Worm (Caenorhabditis elegans) whole organism, L4 larva: ENCODE measurements around the gene act-2.

ENCODE experiments used
- T26A8.4 ChIP-seq: fragments of 200-800 bp; sonication (Bioruptor generic); IDR thresholded peaks from 2 replicates; pipeline ENCODE4 v1.3.6; 2022; ENCODE audit warnings: missing genetic modification characterization, missing compliant biosample characterization
- Y5F2A.4 ChIP-seq: fragments of 200-800 bp; sonication (Bioruptor generic); optimal IDR thresholded peaks from 2 replicates; lab custom pipeline; 2018; ENCODE audit warnings: mild to moderate bottlenecking, missing genetic modification characterization, missing compliant biosample characterization
- Y75B8A.6 ChIP-seq: fragments of 200-800 bp; sonication (Bioruptor generic); IDR thresholded peaks from 2 replicates; pipeline ENCODE4 v1.3.6; 2022; ENCODE audit warnings: missing genetic modification reagents, missing genetic modification characterization, missing compliant biosample characterization
- ZK337.2 ChIP-seq: fragments of 200-800 bp; sonication (Bioruptor generic); IDR thresholded peaks from 2 replicates; pipeline ENCODE4 v1.3.6; 2022; ENCODE audit warnings: missing genetic modification reagents, missing genetic modification characterization, missing compliant biosample characterization
- aha-1 ChIP-seq: fragments of 150-350 bp; peaks from one replicate; lab custom pipeline; 2014; ENCODE audit warnings: missing biosample characterization, missing genetic modification characterization
- ceh-20 ChIP-seq: fragments of 200-800 bp; sonication (Bioruptor generic); IDR thresholded peaks from 2 replicates; pipeline ENCODE4 v1.3.6; 2022; ENCODE audit warnings: missing genetic modification reagents, missing genetic modification characterization, missing compliant biosample characterization
- daf-16 ChIP-seq, 3 experiments: sonication (generic microtip); optimal IDR thresholded peaks; 2 replicates each; lab custom pipeline; 2016 to 2017; ENCODE audit warnings: missing genetic modification characterization in 3 of 3, missing genetic modification reagents in 3 of 3, mild to moderate bottlenecking in 2 of 3, missing compliant biosample characterization in 2 of 3, missing biosample characterization in 1 of 3, moderate library complexity in 1 of 3
- daf-19 ChIP-seq: fragments of 200-800 bp; sonication (Bioruptor generic); conservative IDR thresholded peaks from 2 replicates; pipeline ENCODE4 v1.3.6; 2022; ENCODE audit warnings: missing genetic modification characterization, missing compliant biosample characterization
- dmd-6 ChIP-seq: fragments of 200-800 bp; sonication (Bioruptor generic); IDR thresholded peaks from 2 replicates; pipeline ENCODE4 v1.3.6; 2022; ENCODE audit warnings: missing genetic modification reagents, missing genetic modification characterization, missing compliant biosample characterization
- duxl-1 ChIP-seq: sonication (generic microtip); optimal IDR thresholded peaks from 2 replicates; lab custom pipeline; 2016; ENCODE audit warnings: mild to moderate bottlenecking, missing genetic modification characterization, moderate library complexity, missing compliant biosample characterization; ENCODE audit not compliant: poor library complexity
- dve-1 ChIP-seq: sonication (generic microtip); optimal IDR thresholded peaks from 2 replicates; lab custom pipeline; 2017; ENCODE audit warnings: antibody characterized with exemption, mild to moderate bottlenecking, missing genetic modification characterization, missing compliant biosample characterization; ENCODE audit not compliant: insufficient read depth
- hif-1 ChIP-seq, 2 experiments: sonication (generic microtip); optimal IDR thresholded peaks; 2 replicates each; lab custom pipeline; 2016 to 2017; ENCODE audit warnings: missing compliant biosample characterization in 2 of 2, missing genetic modification characterization in 2 of 2, missing genetic modification reagents in 2 of 2, missing genotype in 2 of 2, mild to moderate bottlenecking in 1 of 2
- hlh-11 ChIP-seq: fragments of 200-800 bp; sonication (Bioruptor generic); optimal IDR thresholded peaks from 2 replicates; lab custom pipeline; 2018; ENCODE audit warnings: mild to moderate bottlenecking, missing genetic modification characterization, missing compliant biosample characterization
- hlh-30 ChIP-seq: sonication (generic microtip); optimal IDR thresholded peaks from 2 replicates; lab custom pipeline; 2017; ENCODE audit warnings: antibody characterized with exemption, mild to moderate bottlenecking, missing genetic modification characterization, missing compliant biosample characterization; ENCODE audit not compliant: insufficient read depth
- jun-1 ChIP-seq: fragments of 150-350 bp; optimal IDR thresholded peaks from 2 replicates; lab custom pipeline; 2014; ENCODE audit warnings: missing biosample characterization, missing genetic modification reagents, missing genetic modification characterization
- lin-13 ChIP-seq: fragments of 150-350 bp; optimal IDR thresholded peaks from 2 replicates; lab custom pipeline; 2014; ENCODE audit warnings: missing biosample characterization, missing genetic modification reagents, missing genetic modification characterization
- lin-15B ChIP-seq: fragments of 150-350 bp; sonication (generic microtip); optimal IDR thresholded peaks from 3 replicates; lab custom pipeline; 2014; ENCODE audit warnings: missing biosample characterization, missing genetic modification characterization
- mdl-1 ChIP-seq, 2 experiments: fragments of 150-350 bp in 1 of 2; sonication (generic microtip) in 1 of 2; optimal IDR thresholded peaks; 2 replicates each; lab custom pipeline; 2014 to 2017; ENCODE audit warnings: missing biosample characterization in 2 of 2, missing genetic modification characterization in 2 of 2
- mxl-2 ChIP-seq: fragments of 200-800 bp; sonication (Bioruptor generic); conservative IDR thresholded peaks from 2 replicates; pipeline ENCODE4 v1.3.6; 2022; ENCODE audit warnings: missing genetic modification reagents, missing genetic modification characterization, missing compliant biosample characterization
- mxl-3 ChIP-seq: fragments of 200-800 bp; sonication (Bioruptor generic); optimal IDR thresholded peaks from 2 replicates; lab custom pipeline; 2018; ENCODE audit warnings: mild to moderate bottlenecking, missing genetic modification characterization, missing compliant biosample characterization
- nhr-10 ChIP-seq: fragments of 150-350 bp; optimal IDR thresholded peaks from 2 replicates; lab custom pipeline; 2014; ENCODE audit warnings: missing biosample characterization, missing genetic modification characterization
- nhr-25 ChIP-seq: sonication (generic microtip); optimal IDR thresholded peaks from 2 replicates; lab custom pipeline; 2017; ENCODE audit warnings: missing genetic modification characterization, mild to moderate bottlenecking, missing compliant biosample characterization, antibody characterized with exemption, moderate library complexity, borderline replicate concordance; ENCODE audit not compliant: insufficient read depth
- nhr-42 ChIP-seq: fragments of 200-800 bp; sonication (Bioruptor generic); IDR thresholded peaks from 2 replicates; pipeline ENCODE4 v1.3.6; 2022; ENCODE audit warnings: missing genetic modification characterization, missing compliant biosample characterization
- nhr-48 ChIP-seq: sonication (generic microtip); optimal IDR thresholded peaks from 2 replicates; lab custom pipeline; 2016; ENCODE audit warnings: mild to moderate bottlenecking, missing genetic modification characterization, missing compliant biosample characterization
- nhr-6 ChIP-seq: fragments of 150-350 bp; optimal IDR thresholded peaks from 2 replicates; lab custom pipeline; 2014; ENCODE audit warnings: missing biosample characterization, missing genetic modification characterization
- nhr-76 ChIP-seq: fragments of 150-350 bp; optimal IDR thresholded peaks from 2 replicates; lab custom pipeline; 2014; ENCODE audit warnings: missing biosample characterization, missing genetic modification characterization
- pha-4 ChIP-seq, 2 experiments: fragments of 150-350 bp in 1 of 2; fragments of 200-800 bp in 1 of 2; sonication (Bioruptor generic) in 1 of 2; IDR thresholded peaks in 1 of 2; optimal IDR thresholded peaks in 1 of 2; 2 replicates each; pipeline versions ENCODE4 v1.3.6 to Lab custom; 2014 to 2022; ENCODE audit warnings: missing genetic modification characterization in 2 of 2, missing genetic modification reagents in 2 of 2, missing biosample characterization in 1 of 2, missing compliant biosample characterization in 1 of 2
- snpc-1.2 ChIP-seq: fragments of 200-800 bp; sonication (Bioruptor generic); IDR thresholded peaks from 2 replicates; pipeline ENCODE4 v1.3.6; 2022; ENCODE audit warnings: missing genetic modification reagents, missing genetic modification characterization, missing compliant biosample characterization
- snpc-4 ChIP-seq: fragments of 150-350 bp; optimal IDR thresholded peaks from 2 replicates; lab custom pipeline; 2014; ENCODE audit warnings: missing biosample characterization, missing genetic modification characterization
- unc-62 ChIP-seq, 3 experiments: fragments of 150-350 bp in 1 of 3; sonication (generic microtip); optimal IDR thresholded peaks in 2 of 3; peaks in 1 of 3; 1 replicate in 1 of 3; 2 replicates in 2 of 3; lab custom pipeline; 2014 to 2017; ENCODE audit warnings: missing biosample characterization in 3 of 3, missing genetic modification characterization in 3 of 3, missing genetic modification reagents in 3 of 3, missing genotype in 1 of 3
- zip-11 ChIP-seq: fragments of 200-800 bp; sonication (Bioruptor generic); IDR thresholded peaks from 2 replicates; pipeline ENCODE4 v1.3.6; 2022; ENCODE audit warnings: missing genetic modification characterization, missing compliant biosample characterization
- ztf-11 ChIP-seq: fragments of 150-350 bp; optimal IDR thresholded peaks from 2 replicates; lab custom pipeline; 2014; ENCODE audit warnings: missing biosample characterization, missing genetic modification characterization

act-2 gene

ce11 chrV:11095873-11096272 lies 17.9 kb upstream of the act-2 start, which contains the start of gene Y42A5A.3:
Gene Y42A5A.3, minus strand, starts transcription at chrV:11095973.
- TF ChIP-seq duxl-1 (tag; lab: Kevin White, UChicago) (no peak), nhr-25 (tag; lab: Kevin White, UChicago) (no peak), snpc-4 (no peak), nhr-76 (tag; lab: Kevin White, UChicago) (no peak), lin-13 (GFP tag; lab: Kevin White, UChicago) (no peak), hif-1 (tag; optimal IDR thresholded peaks at IDR 0.05; lab: Kevin White, UChicago) (no peak), pha-4 (GFP tag; IDR thresholded peaks at IDR 0.05; lab: Robert Waterston, UW) (no peak), pha-4 (tag; optimal IDR thresholded peaks at IDR 0.05; lab: Kevin White, UChicago) (no peak), zip-11 (GFP tag; lab: Robert Waterston, UW) (no peak), hlh-11 (tag; lab: Kevin White, UChicago) (no peak), jun-1 (no peak), mxl-2 (GFP tag; lab: Robert Waterston, UW) (no peak), nhr-42 (GFP tag; lab: Robert Waterston, UW) (no peak), ZK337.2 (no peak), nhr-10 (no peak), daf-16 (GFP tag; optimal IDR thresholded peaks at IDR 0.05; lab: Kevin White, UChicago) (no peak), daf-16 (tag; optimal IDR thresholded peaks at IDR 0.05; lab: Kevin White, UChicago) (no peak), snpc-1.2 (GFP tag; lab: Robert Waterston, UW) (no peak)

ce11 chrV:11094698-11095097 lies 16.7 kb upstream of the act-2 start:
- TF ChIP-seq Y5F2A.4 (no peak), ztf-11 (tag; lab: Kevin White, UChicago) (no peak), nhr-48 (tag; lab: Kevin White, UChicago) (peak; percentile 70), mdl-1 (tag; optimal IDR thresholded peaks at IDR 0.05; lab: Kevin White, UChicago) (peak in 1 of 2 experiments; percentile 26), hlh-11 (tag; lab: Kevin White, UChicago) (peak; percentile 34), dmd-6 (peak; percentile 60), daf-19 (GFP tag; lab: Robert Waterston, UW) (no peak), ceh-20 (GFP tag; lab: Robert Waterston, UW) (peak; percentile 32; the same call in 1 of the 2 replicates), T26A8.4 (GFP tag; lab: Robert Waterston, UW) (0 out of 2 replicates have a peak, but pooled peaks have one; percentile 26), dve-1 (tag; lab: Kevin White, UChicago) (peak; percentile 18), hlh-30 (tag; lab: Kevin White, UChicago) (peak; percentile 77), mxl-3 (peak; percentile 73), unc-62 (GFP tag; optimal IDR thresholded peaks at IDR 0.05 in 1 of 2; lab: Kevin White, UChicago) (peak in 1 of 2 experiments; percentile 73), unc-62 (tag; optimal IDR thresholded peaks at IDR 0.05; lab: Kevin White, UChicago) (no peak), lin-15B (no peak), mxl-2 (GFP tag; lab: Robert Waterston, UW) (peak; percentile 83), nhr-6 (tag; lab: Kevin White, UChicago) (peak; percentile 26)

- peak; percentile 71 for TF ChIP-seq aha-1
- TF ChIP-seq Y75B8A.6 (GFP tag; lab: Robert Waterston, UW) = no peak
These were observed 15.5 kb upstream of the act-2 start, which contains the start of gene lact-8 for ce11 chrV:11093163-11094091. Gene lact-8, minus strand, starts transcription at chrV:11093607.
